Worm (Caenorhabditis elegans) whole organism, late embryonic: Measurements from ENCODE around the gene rpn-7.

Source experiments
- ama-1 ChIP-seq: fragments of 150-350 bp; optimal IDR thresholded peaks from 2 replicates; lab custom pipeline; 2014
- elt-2 ChIP-seq: sonication (generic microtip); optimal IDR thresholded peaks from 2 replicates; lab custom pipeline; 2016; ENCODE audit warnings: missing genetic modification reagents, missing genetic modification characterization, missing compliant biosample characterization
- elt-4 ChIP-seq: sonication (generic microtip); optimal IDR thresholded peaks from 2 replicates; lab custom pipeline; 2016; ENCODE audit warnings: missing genetic modification characterization, missing compliant biosample characterization
- fkh-10 ChIP-seq: fragments of 150-350 bp; optimal IDR thresholded peaks from 2 replicates; lab custom pipeline; 2014; ENCODE audit warnings: missing biosample characterization, missing genetic modification reagents, missing genetic modification characterization
- lin-11 ChIP-seq: fragments of 200-800 bp; sonication (Bioruptor generic); optimal IDR thresholded peaks from 2 replicates; lab custom pipeline; 2018; ENCODE audit warnings: mild to moderate bottlenecking, missing genetic modification characterization, missing compliant biosample characterization
- pag-3 ChIP-seq: sonication (generic microtip); optimal IDR thresholded peaks from 2 replicates; lab custom pipeline; 2016; ENCODE audit warnings: missing compliant biosample characterization, missing genetic modification characterization, borderline replicate concordance
- pax-1 ChIP-seq: fragments of 150-350 bp; optimal IDR thresholded peaks from 2 replicates; lab custom pipeline; 2014; ENCODE audit warnings: missing biosample characterization, missing genetic modification characterization
- pha-4 ChIP-seq: fragments of 150-350 bp; optimal IDR thresholded peaks from 2 replicates; lab custom pipeline; 2018; ENCODE audit warnings: missing biosample characterization, missing genetic modification reagents, missing genetic modification characterization
- tbx-2 ChIP-seq: sonication (generic microtip); optimal IDR thresholded peaks from 2 replicates; lab custom pipeline; 2016; ENCODE audit warnings: missing genetic modification characterization, missing compliant biosample characterization
- unc-55 ChIP-seq: sonication (generic microtip); optimal IDR thresholded peaks from 2 replicates; lab custom pipeline; 2017; ENCODE audit warnings: missing biosample characterization, missing genetic modification reagents, missing genetic modification characterization

DNA sequence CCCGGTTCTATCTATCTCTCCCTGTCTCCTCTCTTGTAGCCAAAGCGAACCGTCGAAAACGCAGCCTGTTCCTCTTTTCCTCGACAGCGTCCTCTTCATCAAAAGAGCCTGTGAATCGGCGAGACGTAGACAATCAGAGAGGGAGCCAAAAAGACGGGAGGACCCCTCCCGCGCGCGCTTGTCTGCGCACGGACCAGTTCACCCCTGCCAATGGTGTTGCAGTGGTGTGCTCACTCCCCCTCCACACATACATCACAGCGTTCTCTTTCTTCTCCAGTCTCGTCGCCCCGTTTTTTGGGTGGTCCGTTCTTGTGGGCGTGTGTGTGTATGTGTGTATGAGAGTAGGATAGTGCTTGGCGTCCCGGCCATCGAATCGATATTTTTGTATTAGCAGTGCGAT is 47.5 kb upstream of the rpn-7 start:
- TF ChIP-seq fkh-10 (no peak), pha-4 (tag; lab: Kevin White, UChicago) (no peak), elt-4 (tag; lab: Kevin White, UChicago) (no peak), tbx-2 (tag; lab: Kevin White, UChicago) (peak; percentile 68), pax-1 (tag; lab: Kevin White, UChicago) (no peak), unc-55 (GFP tag; lab: Kevin White, UChicago) (no peak), lin-11 (tag; lab: Kevin White, UChicago) (no peak), pag-3 (tag; lab: Kevin White, UChicago) (no peak), elt-2 (peak; percentile 34), ama-1 (no peak)
